Fruit fly (Drosophila melanogaster) whole organism, embryonic: ENCODE measurements around the gene CG14787.

Source experiments
- Atf-2 ChIP-seq: fragments of 200-800 bp; sonication (Bioruptor generic); optimal IDR thresholded peaks from 2 replicates; lab custom pipeline; 2016; ENCODE audit warnings: missing biosample characterization, missing genetic modification characterization
- Atf6 ChIP-seq: fragments of 200-800 bp; sonication (Bioruptor generic); IDR thresholded peaks from 2 replicates; pipeline ENCODE4 v1.3.6; 2022; ENCODE audit warnings: missing biosample characterization, missing genetic modification characterization
- B-H2 ChIP-seq: fragments of 200-800 bp; sonication (Bioruptor generic); optimal IDR thresholded peaks from 2 replicates; lab custom pipeline; 2018; ENCODE audit warnings: missing biosample characterization, mild to moderate bottlenecking, missing genetic modification characterization
- Bgb ChIP-seq: fragments of 200-800 bp; sonication (Bioruptor generic); IDR thresholded peaks from 2 replicates; pipeline ENCODE4 v1.3.6; 2022; ENCODE audit warnings: missing biosample characterization, missing genetic modification characterization; ENCODE audit not compliant: partially characterized antibody
- CG1024 ChIP-seq: fragments of 200-800 bp; sonication (Bioruptor generic); IDR thresholded peaks from 2 replicates; pipeline ENCODE4 v1.3.6; 2022; ENCODE audit warnings: missing biosample characterization, missing genetic modification characterization
- CG10959 ChIP-seq: fragments of 200-800 bp; sonication (Bioruptor generic); IDR thresholded peaks from 2 replicates; pipeline ENCODE4 v1.3.6; 2022; ENCODE audit warnings: missing biosample characterization, missing genetic modification characterization
- CG11456 ChIP-seq: fragments of 200-800 bp; sonication (Bioruptor generic); IDR thresholded peaks from 3 replicates; pipeline ENCODE4 v1.3.6; 2022; ENCODE audit warnings: missing biosample characterization, missing genetic modification characterization
- CG11504 ChIP-seq: fragments of 200-800 bp; sonication (Bioruptor generic); optimal IDR thresholded peaks from 3 replicates; lab custom pipeline; 2019; ENCODE audit warnings: missing biosample characterization, mild to moderate bottlenecking, missing genetic modification characterization, moderate library complexity
- CG12071 ChIP-seq: fragments of 200-800 bp; sonication (Bioruptor generic); optimal IDR thresholded peaks from 3 replicates; lab custom pipeline; 2018; ENCODE audit warnings: missing biosample characterization, mild to moderate bottlenecking, missing genetic modification characterization
- CG12104 ChIP-seq: fragments of 200-800 bp; sonication (Bioruptor generic); optimal IDR thresholded peaks from 3 replicates; lab custom pipeline; 2016; ENCODE audit warnings: missing biosample characterization, missing genetic modification characterization
- CG12744 ChIP-seq: fragments of 200-800 bp; sonication (Bioruptor generic); optimal IDR thresholded peaks from 2 replicates; lab custom pipeline; 2016; ENCODE audit warnings: missing biosample characterization, missing genetic modification characterization
- CG18764 ChIP-seq: fragments of 200-800 bp; sonication (Bioruptor generic); optimal IDR thresholded peaks from 3 replicates; lab custom pipeline; 2016; ENCODE audit warnings: missing biosample characterization, missing genetic modification characterization
- CG30431 ChIP-seq: fragments of 200-800 bp; sonication (Bioruptor generic); optimal IDR thresholded peaks from 2 replicates; lab custom pipeline; 2017; ENCODE audit warnings: missing biosample characterization, missing genetic modification characterization
- CG3726 ChIP-seq: fragments of 200-800 bp; sonication (Bioruptor generic); IDR thresholded peaks from 3 replicates; pipeline ENCODE4, ENCODE4 v1.3.6; 2022; ENCODE audit warnings: missing biosample characterization, missing genetic modification characterization
- CG3995 ChIP-seq: fragments of 200-800 bp; sonication (Bioruptor generic); optimal IDR thresholded peaks from 3 replicates; lab custom pipeline; 2016; ENCODE audit warnings: missing biosample characterization, missing genetic modification characterization
- CG6254 ChIP-seq: fragments of 200-800 bp; sonication (Bioruptor generic); optimal IDR thresholded peaks from 3 replicates; lab custom pipeline; 2017; ENCODE audit warnings: mild to moderate bottlenecking, missing biosample characterization, missing genetic modification reagents, missing genetic modification characterization
- CG6654 ChIP-seq: fragments of 200-800 bp; sonication (Bioruptor generic); optimal IDR thresholded peaks from 2 replicates; lab custom pipeline; 2017; ENCODE audit warnings: missing biosample characterization, mild to moderate bottlenecking, missing genetic modification characterization
- CG6683 ChIP-seq: fragments of 200-800 bp; sonication (Bioruptor generic); optimal IDR thresholded peaks from 2 replicates; lab custom pipeline; 2017; ENCODE audit warnings: missing biosample characterization, mild to moderate bottlenecking, missing genetic modification characterization, missing genetic modification reagents
- CG7271 ChIP-seq: fragments of 200-800 bp; sonication (Bioruptor generic); optimal IDR thresholded peaks from 2 replicates; lab custom pipeline; 2018; ENCODE audit warnings: missing biosample characterization, mild to moderate bottlenecking, missing genetic modification characterization, moderate library complexity
- CG8290 ChIP-seq, 3 experiments: fragments of 200-800 bp; sonication (Bioruptor generic); optimal IDR thresholded peaks; 2 replicates each; lab custom pipeline; 2016 to 2019; ENCODE audit warnings: missing biosample characterization in 3 of 3, missing genetic modification characterization in 3 of 3, mild to moderate bottlenecking in 2 of 3, moderate library complexity in 1 of 3
- CG9437 ChIP-seq: fragments of 200-800 bp; sonication (Bioruptor generic); optimal IDR thresholded peaks from 2 replicates; lab custom pipeline; 2018; ENCODE audit warnings: missing biosample characterization, mild to moderate bottlenecking, missing genetic modification characterization
- CG9609 ChIP-seq: fragments of 200-800 bp; sonication (Bioruptor generic); optimal IDR thresholded peaks from 3 replicates; lab custom pipeline; 2016; ENCODE audit warnings: missing biosample characterization, missing genetic modification characterization
- Camta ChIP-seq: fragments of 200-800 bp; sonication (Bioruptor generic); optimal IDR thresholded peaks from 2 replicates; lab custom pipeline; 2016; ENCODE audit warnings: missing biosample characterization, missing genetic modification characterization
- Chrac-16 ChIP-seq: fragments of 200-800 bp; sonication (Bioruptor generic); optimal IDR thresholded peaks from 3 replicates; lab custom pipeline; 2016; ENCODE audit warnings: missing biosample characterization, missing genetic modification characterization
- Dip2 ChIP-seq: fragments of 200-800 bp; sonication (Bioruptor generic); IDR thresholded peaks from 2 replicates; pipeline ENCODE4 v1.3.6; 2022; ENCODE audit warnings: missing biosample characterization, missing genetic modification characterization
- HmgZ ChIP-seq: fragments of 200-800 bp; sonication (Bioruptor generic); optimal IDR thresholded peaks from 2 replicates; lab custom pipeline; 2018; ENCODE audit warnings: missing biosample characterization, mild to moderate bottlenecking, missing genetic modification characterization
- Hr39 ChIP-seq: fragments of >200 bp; optimal IDR thresholded peaks from 2 replicates; lab custom pipeline; 2017
- Kr ChIP-seq: fragments of 200-800 bp; sonication (Bioruptor generic); optimal IDR thresholded peaks from 2 replicates; lab custom pipeline; 2017; ENCODE audit warnings: missing biosample characterization, mild to moderate bottlenecking, missing genetic modification characterization
- Myb ChIP-seq: fragments of 200-800 bp; sonication (Bioruptor generic); optimal IDR thresholded peaks from 2 replicates; lab custom pipeline; 2016; ENCODE audit warnings: missing biosample characterization, missing genetic modification characterization
- PHDP ChIP-seq: fragments of 200-800 bp; sonication (Bioruptor generic); optimal IDR thresholded peaks from 3 replicates; lab custom pipeline; 2018; ENCODE audit warnings: missing biosample characterization, mild to moderate bottlenecking, missing genetic modification characterization, moderate library complexity
- TFAM ChIP-seq: fragments of 200-800 bp; sonication (Bioruptor generic); optimal IDR thresholded peaks from 2 replicates; lab custom pipeline; 2017; ENCODE audit warnings: missing biosample characterization, missing genetic modification characterization, inconsistent platforms
- Tbp ChIP-seq: fragments of >200 bp; optimal IDR thresholded peaks from 2 replicates; lab custom pipeline; 2018; ENCODE audit warnings: missing biosample characterization, missing genetic modification characterization
- abd-A ChIP-seq: fragments of 200-800 bp; sonication (Bioruptor generic); optimal IDR thresholded peaks from 3 replicates; lab custom pipeline; 2019; ENCODE audit warnings: missing biosample characterization, mild to moderate bottlenecking, missing genetic modification characterization, moderate library complexity
- amos ChIP-seq: fragments of 200-800 bp; sonication (Bioruptor generic); IDR thresholded peaks from 2 replicates; pipeline ENCODE4 v1.3.6; 2022; ENCODE audit warnings: missing biosample characterization, missing genetic modification characterization; ENCODE audit not compliant: partially characterized antibody
- chn ChIP-seq: fragments of 200-800 bp; sonication (Bioruptor generic); optimal IDR thresholded peaks from 2 replicates; lab custom pipeline; 2016; ENCODE audit warnings: missing biosample characterization, missing genetic modification characterization
- dm ChIP-seq: fragments of 200-800 bp; sonication (Bioruptor generic); optimal IDR thresholded peaks from 3 replicates; lab custom pipeline; 2016; ENCODE audit warnings: missing biosample characterization, missing genetic modification characterization
- dmrt99B ChIP-seq: fragments of 200-800 bp; sonication (Bioruptor generic); optimal IDR thresholded peaks from 2 replicates; lab custom pipeline; 2018; ENCODE audit warnings: missing biosample characterization, mild to moderate bottlenecking, missing genetic modification characterization, moderate library complexity
- en ChIP-seq: fragments of 200-800 bp; sonication (Bioruptor generic); optimal IDR thresholded peaks from 2 replicates; lab custom pipeline; 2016; ENCODE audit warnings: missing biosample characterization, missing genetic modification characterization
- gsb ChIP-seq: fragments of 200-800 bp; sonication (Bioruptor generic); IDR thresholded peaks from 2 replicates; pipeline ENCODE4 v1.3.6; 2022; ENCODE audit warnings: missing biosample characterization, missing genetic modification characterization
- ham ChIP-seq: fragments of 200-800 bp; sonication (Bioruptor generic); IDR thresholded peaks from 2 replicates; pipeline ENCODE4 v1.3.6; 2022; ENCODE audit warnings: missing biosample characterization, missing genetic modification characterization
- inv ChIP-seq: fragments of 200-800 bp; sonication (Bioruptor generic); IDR thresholded peaks from 2 replicates; pipeline ENCODE4 v1.3.6; 2022; ENCODE audit warnings: missing biosample characterization, missing genetic modification characterization; ENCODE audit not compliant: partially characterized antibody
- jumu ChIP-seq: fragments of 200-800 bp; sonication (Bioruptor generic); optimal IDR thresholded peaks from 3 replicates; lab custom pipeline; 2016; ENCODE audit warnings: missing biosample characterization, missing genetic modification characterization
- lbe ChIP-seq: fragments of 200-800 bp; sonication (Bioruptor generic); optimal IDR thresholded peaks from 2 replicates; lab custom pipeline; 2016; ENCODE audit warnings: missing biosample characterization, mild to moderate bottlenecking, missing genetic modification characterization
- pfk ChIP-seq: fragments of 200-800 bp; sonication (Bioruptor generic); optimal IDR thresholded peaks from 2 replicates; lab custom pipeline; 2018; ENCODE audit warnings: missing biosample characterization, mild to moderate bottlenecking, missing genetic modification characterization, moderate library complexity
- pzg ChIP-seq: fragments of 200-800 bp; sonication (Bioruptor generic); optimal IDR thresholded peaks from 3 replicates; lab custom pipeline; 2018; ENCODE audit warnings: missing biosample characterization, mild to moderate bottlenecking, missing genetic modification characterization, moderate library complexity
- sim ChIP-seq: fragments of 200-800 bp; sonication (Bioruptor generic); IDR thresholded peaks from 2 replicates; pipeline ENCODE4 v1.3.6; 2022; ENCODE audit warnings: missing biosample characterization, missing genetic modification characterization
- sisA ChIP-seq: fragments of 200-800 bp; sonication (Bioruptor generic); IDR thresholded peaks from 2 replicates; pipeline ENCODE4 v1.3.6; 2022; ENCODE audit warnings: missing biosample characterization, missing genetic modification characterization
- sna ChIP-seq: fragments of 200-800 bp; sonication (Bioruptor generic); IDR thresholded peaks from 2 replicates; pipeline ENCODE4 v1.3.6; 2022; ENCODE audit warnings: missing biosample characterization, missing genetic modification characterization; ENCODE audit not compliant: partially characterized antibody
- stc ChIP-seq: fragments of 200-800 bp; sonication (Bioruptor generic); IDR thresholded peaks from 2 replicates; pipeline ENCODE4 v1.3.6; 2022; ENCODE audit warnings: missing biosample characterization, missing genetic modification characterization
- tap ChIP-seq: fragments of 200-800 bp; optimal IDR thresholded peaks from 3 replicates; lab custom pipeline; 2019; ENCODE audit warnings: missing biosample characterization, mild to moderate bottlenecking, missing genetic modification characterization, moderate library complexity

The CG14787 gene

dm6 chrX:1482840-1483518 is 21.5 kb upstream of the CG14787 start, which contains the start of the genes sta and inc (continued):
- TF ChIP-seq CG18764 (GFP tag; lab: Kevin White, UChicago) (peak; percentile 36), en (no peak), stc (GFP tag; lab: Robert Waterston, UW) (no peak), CG7271 (tag; lab: Kevin White, UChicago) (peak; percentile 73), jumu (peak; percentile 7), B-H2 (GFP tag; lab: Kevin White, UChicago) (peak; percentile 81), CG12104 (peak; percentile 61), Atf-2 (GFP tag; lab: Kevin White, UChicago) (peak; percentile 21), Bgb (peak; percentile 64), CG6254 (peak; percentile 48), Myb (GFP tag; lab: Kevin White, UChicago) (peak; percentile 78), CG3995 (peak; percentile 57), ham (no peak), CG1024 (GFP tag; lab: Robert Waterston, UW) (no peak), CG11456 (GFP tag; lab: Robert Waterston, UW) (peak; percentile 74; the same call in 2 of the 3 replicates), CG9437 (GFP tag; lab: Kevin White, UChicago) (no peak), dm (GFP tag; lab: Kevin White, UChicago) (peak; percentile 90), sim (peak; percentile 58), Kr (no peak), CG12071 (GFP tag; lab: Kevin White, UChicago) (peak; percentile 77), TFAM (GFP tag; lab: Kevin White, UChicago) (no peak), gsb (GFP tag; lab: Robert Waterston, UW) (no peak; the same call in 1 of the 2 replicates), CG3726 (no peak), CG8290 (GFP tag; optimal IDR thresholded peaks at IDR 0.05; lab: Kevin White, UChicago) (peak; percentile 34), CG8290 (tag; optimal IDR thresholded peaks at IDR 0.05; lab: Kevin White, UChicago) (peak in 1 of 2 experiments; percentile 91), pzg (GFP tag; lab: Kevin White, UChicago) (peak; percentile 98), tap (tag; lab: Kevin White, UChicago) (peak; percentile 35), CG12744 (GFP tag; lab: Kevin White, UChicago) (no peak), Atf6 (GFP tag; lab: Robert Waterston, UW) (peak; percentile 67), Dip2 (no peak), CG9609 (peak; percentile 21), CG10959 (GFP tag; lab: Robert Waterston, UW) (no peak), HmgZ (tag; lab: Kevin White, UChicago) (peak; percentile 85), Chrac-16 (GFP tag; lab: Kevin White, UChicago) (peak; percentile 15), sisA (GFP tag; lab: Robert Waterston, UW) (no peak), lbe (GFP tag; lab: Kevin White, UChicago) (peak; percentile 35), abd-A (tag; lab: Kevin White, UChicago) (peak; percentile 55), CG11504 (tag; lab: Kevin White, UChicago) (peak; percentile 57), PHDP (peak; percentile 79), CG6683 (GFP tag; lab: Kevin White, UChicago) (peak; percentile 56), CG30431 (GFP tag; lab: Kevin White, UChicago) (peak; percentile 26), CG6654 (peak; percentile 12), dmrt99B (peak; percentile 49), Hr39 (lab: Kevin White, UChicago) (no peak), Tbp (GFP tag; lab: Kevin White, UChicago) (no peak), sna (GFP tag; lab: Robert Waterston, UW) (peak; percentile 44), Camta (GFP tag; lab: Kevin White, UChicago) (peak; percentile 28), inv (peak; percentile 38; the same call in 1 of the 2 replicates), chn (GFP tag; lab: Kevin White, UChicago) (peak; percentile 59), amos (GFP tag; lab: Robert Waterston, UW) (peak; percentile 68), pfk (GFP tag; lab: Kevin White, UChicago) (no peak)
